Fruit fly (Drosophila melanogaster): Measurements from ENCODE around the gene ALiX.

The ALiX gene

dm6 chr3R:27706039-27706580 lies 6.2 kb upstream of the ALiX start (continued):
- TF ChIP-seq Sox102F (GFP tag; optimal IDR thresholded peaks at IDR 0.05) (no peak), CG1621 (tag; optimal IDR thresholded peaks at IDR 0.05) (no peak), CG9139 (GFP tag; optimal IDR thresholded peaks at IDR 0.05) (peak; percentile 38), spab (GFP tag; optimal IDR thresholded peaks at IDR 0.05) (no peak), CG4318 (GFP tag; optimal IDR thresholded peaks at IDR 0.05) (no peak), Sox14 (GFP tag; optimal IDR thresholded peaks at IDR 0.05) (no peak), OdsH (GFP tag; optimal IDR thresholded peaks at IDR 0.05) (no peak), CG11902 (GFP tag; optimal IDR thresholded peaks at IDR 0.05) (no peak), CG15336 (GFP tag; IDR thresholded peaks at IDR 0.05) (no peak; the same call in 1 of the 2 replicates), dac (GFP tag; optimal IDR thresholded peaks at IDR 0.05) (no peak), CG6854 (GFP tag; optimal IDR thresholded peaks at IDR 0.05) (peak; percentile 10), achi (GFP tag; optimal IDR thresholded peaks at IDR 0.05) (no peak), Eip78C (GFP tag) (peak; percentile 17), Blimp-1 (GFP tag; optimal IDR thresholded peaks at IDR 0.05) (no peak), fkh (GFP tag; optimal IDR thresholded peaks at IDR 0.05) (no peak), Sox15 (GFP tag; optimal IDR thresholded peaks at IDR 0.05) (no peak), CG6808 (GFP tag; optimal IDR thresholded peaks at IDR 0.05) (peak; percentile 19), CG16779 (tag; optimal IDR thresholded peaks at IDR 0.05) (peak; percentile 45), eg (GFP tag; IDR thresholded peaks at IDR 0.05) (no peak), esn (GFP tag; optimal IDR thresholded peaks at IDR 0.05) (no peak), topi (GFP tag; optimal IDR thresholded peaks at IDR 0.05) (no peak), CG31627 (GFP tag; optimal IDR thresholded peaks at IDR 0.05) (no peak), svp (GFP tag) (peak; percentile 89), Smox (GFP tag; optimal IDR thresholded peaks at IDR 0.05) (no peak)

dm6 chr3R:27700229-27700573 lies 291 bp upstream of the ALiX start, which contains the start of gene btz:
btz (plus strand) TSS chr3R:27700361.
- peak; percentile 28 for TF ChIP-seq Eip93F (GFP tag; optimal IDR thresholded peaks at IDR 0.05)
- no peak for TF ChIP-seq eg (GFP tag; IDR thresholded peaks at IDR 0.05)

DNA sequence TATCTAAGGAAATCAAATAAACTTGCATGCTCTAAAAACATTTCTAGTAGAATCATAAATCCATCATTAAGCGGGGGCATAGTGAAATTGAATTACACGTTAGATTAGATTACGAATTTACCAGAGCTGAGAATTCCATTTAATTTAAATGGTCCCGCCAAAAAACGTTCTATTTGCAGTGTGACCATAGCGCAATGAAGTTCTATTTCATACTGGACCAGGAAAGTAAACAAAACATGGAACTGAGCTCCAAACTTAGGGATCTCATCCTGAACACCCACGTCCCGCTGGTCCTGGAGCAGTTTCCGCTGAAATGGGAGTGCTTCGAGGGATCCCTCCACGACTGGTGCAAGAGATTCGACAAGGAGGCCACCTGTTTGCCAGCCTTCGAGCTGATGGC lies 4.9 kb downstream of the ALiX start, which contains the start of gene HSPBAP1:
HSPBAP1 (plus strand) TSS at position 217 of the 400 bp plus-strand sequence.
- TF ChIP-seq CG1621 (tag; optimal IDR thresholded peaks at IDR 0.05) (peak; percentile 19), Met (GFP tag; optimal IDR thresholded peaks at IDR 0.05) (no peak), CG15336 (GFP tag; IDR thresholded peaks at IDR 0.05) (no peak), fkh (GFP tag; optimal IDR thresholded peaks at IDR 0.05) (peak; percentile 84), CG6792 (GFP tag; optimal IDR thresholded peaks at IDR 0.05) (no peak)

DNA sequence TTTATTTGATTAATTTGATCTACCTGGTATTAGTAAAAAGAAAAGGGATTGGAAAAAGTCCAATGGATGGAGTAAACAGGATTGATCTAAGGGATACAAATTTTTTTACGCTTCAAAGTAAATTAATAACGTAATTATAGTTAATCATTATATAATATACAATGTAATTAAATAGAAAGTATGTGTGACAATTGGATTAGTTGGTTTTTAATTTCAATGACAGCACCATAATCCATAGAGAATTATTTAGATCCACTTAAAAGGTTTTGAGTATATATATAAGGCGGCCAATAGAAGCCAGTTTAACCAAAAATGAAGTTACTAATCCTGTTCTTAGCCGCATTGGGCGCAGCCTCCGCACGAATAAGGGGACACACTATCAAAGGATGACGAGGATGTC lies 5.3 kb downstream of the ALiX start, which contains the start of gene Acp98AB:
Acp98AB (plus strand) TSS at position 301 of the 400 bp plus-strand sequence.
- TF ChIP-seq Hr38 (GFP tag; optimal IDR thresholded peaks at IDR 0.05): no peak
- TF ChIP-seq cyc (GFP tag; optimal IDR thresholded peaks at IDR 0.05): no peak
- TF ChIP-seq Eip78C (GFP tag): no peak
- no peak for TF ChIP-seq CG16779 (tag; optimal IDR thresholded peaks at IDR 0.05)
- TF ChIP-seq CG11902 (GFP tag; optimal IDR thresholded peaks at IDR 0.05): no peak
- no peak for TF ChIP-seq CG8319 (GFP tag; optimal IDR thresholded peaks at IDR 0.05)
- no peak for TF ChIP-seq CG9139 (GFP tag; optimal IDR thresholded peaks at IDR 0.05)
- TF ChIP-seq esn (GFP tag; optimal IDR thresholded peaks at IDR 0.05): no peak
- no peak for TF ChIP-seq fd59A (GFP tag; optimal IDR thresholded peaks at IDR 0.05)
- no peak for TF ChIP-seq acj6 (GFP tag; optimal IDR thresholded peaks at IDR 0.05)
- TF ChIP-seq CG34406 (GFP tag; optimal IDR thresholded peaks at IDR 0.05): no peak
- no peak for TF ChIP-seq CG15336 (GFP tag; IDR thresholded peaks at IDR 0.05)
- TF ChIP-seq Met (GFP tag; optimal IDR thresholded peaks at IDR 0.05): no peak
- no peak for TF ChIP-seq CG7368 (GFP tag; optimal IDR thresholded peaks at IDR 0.05)
- no peak for TF ChIP-seq fd85E (GFP tag; optimal IDR thresholded peaks at IDR 0.05)
- no peak for TF ChIP-seq CG6854 (GFP tag; optimal IDR thresholded peaks at IDR 0.05)
- no peak for TF ChIP-seq vri (GFP tag; optimal IDR thresholded peaks at IDR 0.05)

All from whole organism, prepupa.